Worm (Caenorhabditis elegans): ENCODE data around the gene nhr-95.

nhr-95 gene

ce11 chrV:19059873-19060272 lies 22.6 kb downstream of the nhr-95 start, which contains the start of gene twk-46:
Gene twk-46, plus strand, starts transcription at chrV:19060173.
- TF ChIP-seq K11D2.4 (GFP tag; IDR thresholded peaks at IDR 0.05) (no peak), nfyb-1 (GFP tag; IDR thresholded peaks at IDR 0.05) (no peak), ztf-25 (GFP tag; IDR thresholded peaks at IDR 0.05) (no peak), athp-1 (tag; optimal IDR thresholded peaks at IDR 0.05) (no peak), snpc-4 (GFP tag; optimal IDR thresholded peaks at IDR 0.05) (no peak), snpc-4 (tag; optimal IDR thresholded peaks at IDR 0.05) (no peak), ZK185.1 (tag; optimal IDR thresholded peaks at IDR 0.05; ENCODE audit: poor library complexity, severe bottlenecking) (no peak), efl-1 (GFP tag; optimal IDR thresholded peaks at IDR 0.05) (no peak), mxl-1 (tag; optimal IDR thresholded peaks at IDR 0.05) (no peak), zfh-2 (GFP tag; conservative IDR thresholded peaks at IDR 0.05) (no peak), F57C9.4 (tag; optimal IDR thresholded peaks at IDR 0.05) (no peak), sdz-38 (tag; optimal IDR thresholded peaks at IDR 0.05) (no peak), tlf-1 (GFP tag; optimal IDR thresholded peaks at IDR 0.05) (no peak), nhr-27 (tag; optimal IDR thresholded peaks at IDR 0.05) (no peak), snpc-1.3 (tag; optimal IDR thresholded peaks at IDR 0.05; ENCODE audit: insufficient read depth) (no peak), let-526 (GFP tag; IDR thresholded peaks at IDR 0.05) (no peak), T07F8.4 (tag; optimal IDR thresholded peaks at IDR 0.05) (no peak), dpff-1 (tag; optimal IDR thresholded peaks at IDR 0.05) (no peak), ztf-26 (tag; optimal IDR thresholded peaks at IDR 0.05) (no peak), lag-1 (GFP tag; IDR thresholded peaks at IDR 0.05) (no peak), ceh-79 (tag; optimal IDR thresholded peaks at IDR 0.05) (no peak)

ce11 chrV:19058086-19058485 lies 24.4 kb downstream of the nhr-95 start:
- TF ChIP-seq F39B2.1 (GFP tag; IDR thresholded peaks at IDR 0.05) (no peak), ekl-4 (GFP tag; IDR thresholded peaks at IDR 0.05) (no peak), T07F8.4 (tag; optimal IDR thresholded peaks at IDR 0.05) (no peak), sdz-38 (tag; optimal IDR thresholded peaks at IDR 0.05) (no peak), aptf-3 (GFP tag; IDR thresholded peaks at IDR 0.05) (no peak), hsf-1 (GFP tag; IDR thresholded peaks at IDR 0.05) (no peak), B0261.1 (tag; optimal IDR thresholded peaks at IDR 0.05) (peak; percentile 26), efl-1 (GFP tag; optimal IDR thresholded peaks at IDR 0.05) (no peak), dpff-1 (tag; optimal IDR thresholded peaks at IDR 0.05) (no peak), egl-18 (GFP tag; IDR thresholded peaks at IDR 0.05) (no peak), ets-4 (GFP tag; optimal IDR thresholded peaks at IDR 0.05) (no peak), bed-2 (GFP tag; IDR thresholded peaks at IDR 0.05) (no peak), ztf-18 (tag; optimal IDR thresholded peaks at IDR 0.05) (peak; percentile 1), let-526 (GFP tag; IDR thresholded peaks at IDR 0.05) (no peak), rpc-1 (optimal IDR thresholded peaks at IDR 0.05) (peak; percentile 32), rpc-1 (tag; optimal IDR thresholded peaks at IDR 0.05) (peak; percentile 65), dox-1 (GFP tag; IDR thresholded peaks at IDR 0.05) (no peak), nfyb-1 (GFP tag; IDR thresholded peaks at IDR 0.05) (no peak), snpc-1.1 (tag; optimal IDR thresholded peaks at IDR 0.05; ENCODE audit: insufficient read depth) (no peak), hmg-1.2 (GFP tag; IDR thresholded peaks at IDR 0.05) (no peak), lin-54 (GFP tag; optimal IDR thresholded peaks at IDR 0.05) (no peak), Y67H2A.10 (GFP tag; conservative IDR thresholded peaks at IDR 0.05) (no peak), C17E4.6 (GFP tag; IDR thresholded peaks at IDR 0.05) (no peak), tbp1 (GFP tag; optimal IDR thresholded peaks at IDR 0.05) (peak; percentile 68)
